Fruit fly (Drosophila melanogaster) whole organism, wandering third instar larva: ENCODE data around the gene DnaJ-H.

Experiments used
- Dif ChIP-seq: fragments of 200-275, 200-300 bp; sonication (Bioruptor generic); optimal IDR thresholded peaks from 2 replicates; lab custom pipeline; 2018; ENCODE audit warnings: missing biosample characterization, missing genetic modification characterization; ENCODE audit not compliant: partially characterized antibody
- Hr78 ChIP-seq: fragments of >200 bp; optimal IDR thresholded peaks from 2 replicates; lab custom pipeline; 2017; ENCODE audit warnings: missing biosample characterization, missing genetic modification characterization
- Mio ChIP-seq: sonication (Bioruptor generic); optimal IDR thresholded peaks from 2 replicates; lab custom pipeline; 2016; ENCODE audit warnings: missing biosample characterization, missing genetic modification characterization
- OdsH ChIP-seq: fragments of 200-800 bp; sonication (Bioruptor generic); optimal IDR thresholded peaks from 2 replicates; lab custom pipeline; 2016; ENCODE audit warnings: missing biosample characterization, mild to moderate bottlenecking, missing genetic modification characterization
- Vsx2 ChIP-seq: fragments of 200-300, 225-300 bp; sonication (Bioruptor generic); optimal IDR thresholded peaks from 2 replicates; lab custom pipeline; 2018; ENCODE audit warnings: missing biosample characterization, missing genetic modification characterization; ENCODE audit not compliant: partially characterized antibody
- brk ChIP-seq: fragments of 200-800 bp; sonication (Bioruptor generic); optimal IDR thresholded peaks from 2 replicates; lab custom pipeline; 2016; ENCODE audit warnings: missing biosample characterization, mild to moderate bottlenecking, missing genetic modification characterization
- dl ChIP-seq, 2 experiments: fragments of 175-275, 200-275 bp in 1 of 2; fragments of 200-275 bp in 1 of 2; sonication (Bioruptor generic); optimal IDR thresholded peaks; lab custom pipeline; 2018; ENCODE audit warnings: mild to moderate bottlenecking in 2 of 2, missing biosample characterization in 2 of 2, missing genetic modification characterization in 2 of 2, moderate library complexity in 2 of 2; ENCODE audit not compliant: partially characterized antibody in 2 of 2, insufficient read depth in 1 of 2
- foxo ChIP-seq, 2 experiments: fragments of 200-800 bp; sonication (Bioruptor generic); optimal IDR thresholded peaks; 2 replicates in 1 of 2; 3 replicates in 1 of 2; lab custom pipeline; 2016 to 2017; ENCODE audit warnings: missing biosample characterization in 2 of 2, missing genetic modification characterization in 2 of 2
- fru ChIP-seq: fragments of 200-800 bp; sonication (Bioruptor generic); optimal IDR thresholded peaks from 3 replicates; lab custom pipeline; 2016; ENCODE audit warnings: missing biosample characterization, mild to moderate bottlenecking, missing genetic modification characterization
- psq ChIP-seq: fragments of 200-800 bp; sonication (Bioruptor generic); optimal IDR thresholded peaks from 3 replicates; lab custom pipeline; 2017; ENCODE audit warnings: missing biosample characterization, mild to moderate bottlenecking, missing genetic modification characterization, moderate library complexity
- sv ChIP-seq: fragments of 200-800 bp; sonication (Bioruptor generic); optimal IDR thresholded peaks from 3 replicates; lab custom pipeline; 2016; ENCODE audit warnings: missing biosample characterization, missing genetic modification characterization
- tai ChIP-seq: sonication (Bioruptor generic); optimal IDR thresholded peaks from 2 replicates; lab custom pipeline; 2016; ENCODE audit warnings: missing biosample characterization, missing genetic modification characterization
- usp ChIP-seq: fragments of >200 bp; optimal IDR thresholded peaks from 2 replicates; lab custom pipeline; 2017; ENCODE audit warnings: missing biosample characterization, missing genetic modification characterization

- TF ChIP-seq Hr78 (GFP tag; lab: Kevin White, UChicago) (no peak), usp (GFP tag; lab: Kevin White, UChicago) (no peak), brk (GFP tag; lab: Kevin White, UChicago) (no peak), OdsH (no peak), Vsx2 (GFP tag; lab: Kevin White, UChicago) (no peak), psq (no peak), fru (no peak), dl (GFP tag; optimal IDR thresholded peaks at IDR 0.05; lab: Kevin White, UChicago; ENCODE audit: insufficient read depth in 1 of 2, partially characterized antibody in 2 of 2) (no peak), Mio (GFP tag; lab: Kevin White, UChicago) (no peak), tai (GFP tag; lab: Kevin White, UChicago) (no peak), Dif (GFP tag; lab: Kevin White, UChicago) (no peak), sv (GFP tag; lab: Kevin White, UChicago) (no peak), foxo (GFP tag; optimal IDR thresholded peaks at IDR 0.05; lab: Kevin White, UChicago) (no peak)
Measured at dm6 chr2L:13116738-13117137, 49.1 kb downstream of the DnaJ-H start.
